Fruit fly (Drosophila melanogaster) whole organism, embryonic: ENCODE results near the gene CG44836.

Experiments used
- Atf-2 ChIP-seq: fragments of 200-800 bp; sonication (Bioruptor generic); optimal IDR thresholded peaks from 2 replicates; lab custom pipeline; 2016; ENCODE audit warnings: missing biosample characterization, missing genetic modification characterization
- Atf3 ChIP-seq: fragments of 200-800 bp; sonication (Bioruptor generic); optimal IDR thresholded peaks from 3 replicates; lab custom pipeline; 2016; ENCODE audit warnings: missing biosample characterization, missing genetic modification characterization
- CG10565 ChIP-seq: fragments of 200-800 bp; sonication (Bioruptor generic); optimal IDR thresholded peaks from 3 replicates; lab custom pipeline; 2016; ENCODE audit warnings: missing biosample characterization, mild to moderate bottlenecking, missing genetic modification characterization
- CG13424 ChIP-seq: fragments of 200-800 bp; sonication (Bioruptor generic); optimal IDR thresholded peaks from 2 replicates; lab custom pipeline; 2019; ENCODE audit warnings: missing biosample characterization, mild to moderate bottlenecking, missing genetic modification characterization, moderate library complexity
- CG13775 ChIP-seq: fragments of 200-800 bp; sonication (Bioruptor generic); optimal IDR thresholded peaks from 3 replicates; lab custom pipeline; 2017; ENCODE audit warnings: missing biosample characterization, mild to moderate bottlenecking, missing genetic modification characterization
- CG14710 ChIP-seq: fragments of 200-800 bp; sonication (Bioruptor generic); optimal IDR thresholded peaks from 3 replicates; lab custom pipeline; 2019; ENCODE audit warnings: missing biosample characterization, mild to moderate bottlenecking, missing genetic modification characterization, moderate library complexity
- CG14860 ChIP-seq: fragments of 200-800 bp; sonication (Bioruptor generic); IDR thresholded peaks from 3 replicates; pipeline ENCODE4 v1.3.6; 2022; ENCODE audit warnings: missing biosample characterization, missing genetic modification characterization; ENCODE audit not compliant: partially characterized antibody
- CG16779 ChIP-seq: fragments of 200-800 bp; sonication (Bioruptor generic); IDR thresholded peaks from 2 replicates; pipeline ENCODE4 v1.3.6; 2022; ENCODE audit warnings: missing biosample characterization, missing genetic modification characterization
- CG17328 ChIP-seq: fragments of 200-800 bp; sonication (Bioruptor generic); IDR thresholded peaks from 2 replicates; pipeline ENCODE4 v1.3.6; 2022; ENCODE audit warnings: missing biosample characterization, missing genetic modification characterization
- CG1792 ChIP-seq: fragments of 200-800 bp; sonication (Bioruptor generic); optimal IDR thresholded peaks from 2 replicates; lab custom pipeline; 2016; ENCODE audit warnings: missing biosample characterization, missing genetic modification characterization
- CG18619 ChIP-seq: fragments of 200-800 bp; sonication (Bioruptor generic); optimal IDR thresholded peaks from 3 replicates; lab custom pipeline; 2017; ENCODE audit warnings: missing biosample characterization, mild to moderate bottlenecking, missing genetic modification characterization
- CG18764 ChIP-seq: fragments of 200-800 bp; sonication (Bioruptor generic); optimal IDR thresholded peaks from 3 replicates; lab custom pipeline; 2016; ENCODE audit warnings: missing biosample characterization, missing genetic modification characterization
- CG2120 ChIP-seq: fragments of 200-800 bp; sonication (Bioruptor generic); optimal IDR thresholded peaks from 3 replicates; lab custom pipeline; 2016; ENCODE audit warnings: missing biosample characterization, missing genetic modification characterization
- CG3065 ChIP-seq: fragments of 200-800 bp; sonication (Bioruptor generic); optimal IDR thresholded peaks from 2 replicates; lab custom pipeline; 2016; ENCODE audit warnings: missing biosample characterization, missing genetic modification characterization
- CG34224 ChIP-seq: fragments of 200-800 bp; sonication (Bioruptor generic); IDR thresholded peaks from 3 replicates; pipeline ENCODE4 v1.3.6; 2022; ENCODE audit warnings: missing biosample characterization, missing genetic modification characterization; ENCODE audit not compliant: partially characterized antibody
- CG34422 ChIP-seq: fragments of 200-800 bp; sonication (Bioruptor generic); IDR thresholded peaks from 3 replicates; pipeline ENCODE4 v1.3.6; 2022; ENCODE audit warnings: missing biosample characterization, missing genetic modification characterization
- CG4360 ChIP-seq: fragments of 200-800 bp; sonication (Bioruptor generic); IDR thresholded peaks from 2 replicates; pipeline ENCODE4 v1.3.6; 2022; ENCODE audit warnings: missing biosample characterization, missing genetic modification characterization
- CG4617 ChIP-seq: fragments of 200-800 bp; sonication (Bioruptor generic); optimal IDR thresholded peaks from 3 replicates; lab custom pipeline; 2016; ENCODE audit warnings: missing biosample characterization, missing genetic modification characterization, borderline replicate concordance
- CG6272 ChIP-seq: fragments of 200-800 bp; sonication (Bioruptor generic); IDR thresholded peaks from 2 replicates; pipeline ENCODE4 v1.3.6; 2022; ENCODE audit warnings: missing biosample characterization, missing genetic modification characterization
- CG8281 ChIP-seq: fragments of 200-800 bp; sonication (Bioruptor generic); optimal IDR thresholded peaks from 2 replicates; lab custom pipeline; 2018; ENCODE audit warnings: missing biosample characterization, mild to moderate bottlenecking, missing genetic modification characterization, moderate library complexity
- CG9727 ChIP-seq: fragments of 200-800 bp; sonication (Bioruptor generic); optimal IDR thresholded peaks from 3 replicates; lab custom pipeline; 2017; ENCODE audit warnings: missing biosample characterization, mild to moderate bottlenecking, missing genetic modification characterization
- CG9797 ChIP-seq: fragments of 200-800 bp; sonication (Bioruptor generic); optimal IDR thresholded peaks from 3 replicates; lab custom pipeline; 2018; ENCODE audit warnings: missing biosample characterization, mild to moderate bottlenecking, missing genetic modification characterization
- Med ChIP-seq: fragments of 200-800 bp; sonication (Bioruptor generic); peaks from one replicate; lab custom pipeline; 2016; ENCODE audit warnings: missing biosample characterization, missing genetic modification characterization, mild to moderate bottlenecking, inconsistent platforms, moderate library complexity
- Neu2 ChIP-seq: fragments of 200-800 bp; sonication (Bioruptor generic); optimal IDR thresholded peaks from 3 replicates; lab custom pipeline; 2016; ENCODE audit warnings: missing biosample characterization, missing genetic modification characterization, borderline replicate concordance
- Nf-YB ChIP-seq: fragments of 200-800 bp; sonication (Bioruptor generic); optimal IDR thresholded peaks from 3 replicates; lab custom pipeline; 2019; ENCODE audit warnings: missing biosample characterization, mild to moderate bottlenecking, missing genetic modification characterization, moderate library complexity
- Sry-δ ChIP-seq: fragments of 200-800 bp; sonication (Bioruptor generic); optimal IDR thresholded peaks from 2 replicates; lab custom pipeline; 2016; ENCODE audit warnings: missing biosample characterization, missing genetic modification characterization
- Xbp1 ChIP-seq: fragments of 200-800 bp; sonication (Bioruptor generic); optimal IDR thresholded peaks from 3 replicates; lab custom pipeline; 2016; ENCODE audit warnings: missing biosample characterization, mild to moderate bottlenecking, missing genetic modification characterization
- ase ChIP-seq: fragments of 200-800 bp; sonication (Bioruptor generic); IDR thresholded peaks from 3 replicates; pipeline ENCODE4 v1.3.6; 2022; ENCODE audit warnings: missing biosample characterization, missing genetic modification characterization
- bigmax ChIP-seq: fragments of 200-800 bp; sonication (Bioruptor generic); optimal IDR thresholded peaks from 2 replicates; lab custom pipeline; 2018; ENCODE audit warnings: missing biosample characterization, mild to moderate bottlenecking, missing genetic modification characterization
- bsh ChIP-seq, 2 experiments: fragments of 200-800 bp; sonication (Bioruptor generic); optimal IDR thresholded peaks; 2 replicates each; lab custom pipeline; 2017 to 2018; ENCODE audit warnings: mild to moderate bottlenecking in 2 of 2, missing biosample characterization in 2 of 2, missing genetic modification characterization in 2 of 2, moderate library complexity in 1 of 2
- btn ChIP-seq: fragments of 200-800 bp; sonication (Bioruptor generic); optimal IDR thresholded peaks from 2 replicates; lab custom pipeline; 2016; ENCODE audit warnings: missing biosample characterization, missing genetic modification characterization
- chif ChIP-seq, 2 experiments: fragments of 200-800 bp; sonication (Bioruptor generic); optimal IDR thresholded peaks; 3 replicates each; lab custom pipeline; 2016; ENCODE audit warnings: missing biosample characterization in 2 of 2, missing genetic modification characterization in 2 of 2
- dmrt99B ChIP-seq: fragments of 200-800 bp; sonication (Bioruptor generic); optimal IDR thresholded peaks from 2 replicates; lab custom pipeline; 2018; ENCODE audit warnings: missing biosample characterization, mild to moderate bottlenecking, missing genetic modification characterization, moderate library complexity
- hb ChIP-seq: fragments of 200-800 bp; sonication (Bioruptor generic); IDR thresholded peaks from 3 replicates; pipeline ENCODE4 v1.3.6; 2022; ENCODE audit warnings: missing biosample characterization, missing genetic modification characterization; ENCODE audit not compliant: partially characterized antibody
- hbn ChIP-seq: fragments of 200-800 bp; sonication (Bioruptor generic); IDR thresholded peaks from 2 replicates; pipeline ENCODE4 v1.3.6; 2022; ENCODE audit warnings: missing biosample characterization, missing genetic modification characterization; ENCODE audit not compliant: partially characterized antibody
- jigr1 ChIP-seq: fragments of 200-800 bp; sonication (Bioruptor generic); IDR thresholded peaks from 3 replicates; pipeline ENCODE4 v1.3.6; 2022; ENCODE audit warnings: missing biosample characterization, missing genetic modification characterization
- jumu ChIP-seq: fragments of 200-800 bp; sonication (Bioruptor generic); optimal IDR thresholded peaks from 3 replicates; lab custom pipeline; 2016; ENCODE audit warnings: missing biosample characterization, missing genetic modification characterization
- knrl ChIP-seq: fragments of 200-800 bp; sonication (Bioruptor generic); IDR thresholded peaks from 3 replicates; pipeline ENCODE4 v1.3.6; 2022; ENCODE audit warnings: missing biosample characterization, missing genetic modification characterization; ENCODE audit not compliant: partially characterized antibody
- lbe ChIP-seq: fragments of 200-800 bp; sonication (Bioruptor generic); optimal IDR thresholded peaks from 2 replicates; lab custom pipeline; 2016; ENCODE audit warnings: missing biosample characterization, mild to moderate bottlenecking, missing genetic modification characterization
- nerfin-1 ChIP-seq: fragments of 200-800 bp; sonication (Bioruptor generic); optimal IDR thresholded peaks from 3 replicates; lab custom pipeline; 2019; ENCODE audit warnings: missing biosample characterization, mild to moderate bottlenecking, missing genetic modification characterization, moderate library complexity
- nerfin-2 ChIP-seq: fragments of 200-800 bp; sonication (Bioruptor generic); IDR thresholded peaks from 2 replicates; pipeline ENCODE4 v1.3.6; 2022; ENCODE audit warnings: missing biosample characterization, missing genetic modification characterization; ENCODE audit not compliant: partially characterized antibody
- odd ChIP-seq: fragments of 200-800 bp; sonication (Bioruptor generic); optimal IDR thresholded peaks from 2 replicates; lab custom pipeline; 2017; ENCODE audit warnings: missing biosample characterization, mild to moderate bottlenecking, missing genetic modification characterization
- ro ChIP-seq: fragments of 200-800 bp; sonication (Bioruptor generic); IDR thresholded peaks from 2 replicates; pipeline ENCODE4 v1.3.6; 2022; ENCODE audit warnings: missing biosample characterization, missing genetic modification characterization
- sens ChIP-seq: fragments of 200-800 bp; sonication (Bioruptor generic); peaks from one replicate; lab custom pipeline; 2016; ENCODE audit warnings: missing biosample characterization, missing genetic modification characterization
- slbo ChIP-seq: fragments of 200-800 bp; sonication (Bioruptor generic); IDR thresholded peaks from 2 replicates; pipeline ENCODE4 v1.3.6; 2022; ENCODE audit warnings: missing biosample characterization, missing genetic modification characterization
- so ChIP-seq: fragments of 200-800 bp; sonication (Bioruptor generic); IDR thresholded peaks from 3 replicates; pipeline ENCODE4 v1.3.6; 2022; ENCODE audit warnings: missing biosample characterization, missing genetic modification characterization
- tx ChIP-seq: fragments of 200-800 bp; sonication (Bioruptor generic); optimal IDR thresholded peaks from 2 replicates; lab custom pipeline; 2016; ENCODE audit warnings: missing biosample characterization, missing genetic modification characterization
- zfh1 ChIP-seq: fragments of 200-800 bp; sonication (Bioruptor generic); IDR thresholded peaks from 3 replicates; pipeline ENCODE4 v1.3.6; 2022; ENCODE audit warnings: missing biosample characterization, missing genetic modification characterization

Gene CG44836

DNA sequence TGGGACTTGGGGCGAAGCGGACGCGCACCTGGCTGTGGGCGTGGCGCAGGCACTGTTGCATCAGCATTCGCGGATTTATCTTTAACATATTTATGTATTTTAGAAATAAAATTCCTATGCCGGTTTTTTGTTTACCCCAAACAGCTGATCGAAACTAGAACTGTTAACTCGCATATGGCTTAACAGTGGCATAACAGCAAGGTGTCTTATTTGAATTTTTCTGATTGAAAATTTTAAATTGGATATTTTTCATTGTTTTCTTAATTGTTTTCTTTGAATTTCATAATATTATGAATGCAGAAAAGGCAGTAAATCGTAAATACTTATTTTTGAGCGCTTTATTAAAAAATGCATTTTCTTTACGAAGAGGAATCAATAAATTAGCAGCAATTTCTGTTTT lies 16.9 kb upstream of the CG44836 start, which contains the start of gene GluRS-m (continued):
- TF ChIP-seq CG4360 (GFP tag; lab: Robert Waterston, UW), result no peak
- TF ChIP-seq CG17328 (GFP tag; lab: Robert Waterston, UW), result no peak
- peak; percentile 5 for TF ChIP-seq Med (GFP tag; lab: Kevin White, UChicago)
- TF ChIP-seq sens, result peak; percentile 15
- TF ChIP-seq CG3065 (GFP tag; lab: Kevin White, UChicago), result no peak
- no peak for TF ChIP-seq chif (GFP tag; optimal IDR thresholded peaks at IDR 0.05; lab: Kevin White, UChicago)
- peak; percentile 25 for TF ChIP-seq nerfin-1
- TF ChIP-seq Neu2 (GFP tag; lab: Kevin White, UChicago), result no peak
- peak; percentile 24; the same call in 1 of the 3 replicates for TF ChIP-seq CG34224 (GFP tag; lab: Robert Waterston, UW)

DNA sequence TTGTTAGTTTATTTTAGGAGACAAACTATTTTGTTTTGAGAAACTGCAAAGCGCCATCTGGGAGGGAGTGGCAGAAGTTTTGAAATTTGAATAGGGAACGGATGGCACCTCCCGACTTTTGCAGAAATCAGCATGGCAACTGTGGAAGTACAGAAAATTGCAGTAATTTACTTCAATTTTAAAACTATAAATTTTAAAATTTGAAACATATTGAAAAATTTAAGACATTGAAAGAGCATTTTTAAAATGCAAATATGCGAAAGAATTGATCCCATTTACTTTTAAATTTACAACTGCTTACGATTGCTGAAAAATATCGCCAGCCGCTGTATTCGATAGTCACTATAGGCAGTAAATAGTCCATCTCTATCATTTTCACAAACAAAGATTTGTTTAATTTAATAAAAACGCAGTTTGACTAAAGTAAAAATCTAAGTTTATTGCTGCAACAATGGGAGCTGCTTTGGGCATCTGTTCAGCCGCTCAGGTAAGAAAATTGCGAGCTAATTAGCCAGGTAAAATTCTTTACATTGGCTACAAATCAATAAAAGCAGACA lies 12.4 kb upstream of the CG44836 start, which contains the start of gene Serinc:
Serinc (plus strand) TSS at position 329 of the 557 bp plus-strand sequence.
- 0 out of 3 replicates have a peak, but pooled peaks have one; percentile 17 for TF ChIP-seq ase (GFP tag; lab: Robert Waterston, UW)
- peak; percentile 37 for TF ChIP-seq CG9797
- no peak for TF ChIP-seq CG10565 (GFP tag; lab: Kevin White, UChicago)
- TF ChIP-seq CG34422 (GFP tag; lab: Robert Waterston, UW), result 0 out of 3 replicates have a peak, but pooled peaks have one; percentile 14
- TF ChIP-seq ro (GFP tag; lab: Robert Waterston, UW), result no peak
- peak; percentile 52 for TF ChIP-seq Atf3 (GFP tag; lab: Kevin White, UChicago)
- TF ChIP-seq CG9727 (GFP tag; lab: Kevin White, UChicago), result peak; percentile 68
- no peak for TF ChIP-seq so
- TF ChIP-seq tx (GFP tag; lab: Kevin White, UChicago), result peak; percentile 37
- TF ChIP-seq jumu (GFP tag; lab: Kevin White, UChicago), result peak; percentile 51
- TF ChIP-seq CG2120 (GFP tag; lab: Kevin White, UChicago), result peak; percentile 66
- peak; percentile 66 for TF ChIP-seq CG13775 (GFP tag; lab: Kevin White, UChicago)
- peak; percentile 48 for TF ChIP-seq CG18619 (GFP tag; lab: Kevin White, UChicago)
- peak; percentile 74 for TF ChIP-seq Xbp1 (GFP tag; lab: Kevin White, UChicago)
- TF ChIP-seq CG13424, result peak; percentile 71
- peak; percentile 56 for TF ChIP-seq lbe (GFP tag; lab: Kevin White, UChicago)
- peak; percentile 98 for TF ChIP-seq hb (GFP tag; lab: Robert Waterston, UW)
- peak; percentile 47; the same call in 1 of the 2 replicates for TF ChIP-seq CG6272
- no peak for TF ChIP-seq btn (GFP tag; lab: Kevin White, UChicago)
- TF ChIP-seq CG18764 (GFP tag; lab: Kevin White, UChicago), result peak; percentile 45
- TF ChIP-seq nerfin-2 (GFP tag; lab: Robert Waterston, UW), result peak; percentile 90
- TF ChIP-seq CG8281 (tag; lab: Kevin White, UChicago), result peak; percentile 75
- no peak for TF ChIP-seq bigmax (GFP tag; lab: Kevin White, UChicago)
- peak; percentile 97 for TF ChIP-seq Sry-δ (GFP tag; lab: Kevin White, UChicago)
- no peak for TF ChIP-seq dmrt99B
- peak; percentile 86 for TF ChIP-seq CG14710 (tag; lab: Kevin White, UChicago)
- peak; percentile 43 for TF ChIP-seq CG1792
- peak; percentile 97 for TF ChIP-seq CG14860 (GFP tag; lab: Robert Waterston, UW)
- TF ChIP-seq hbn (GFP tag; lab: Robert Waterston, UW), result peak; percentile 98
- TF ChIP-seq jigr1 (GFP tag; lab: Robert Waterston, UW), result no peak; the same call in 2 of the 3 replicates
- TF ChIP-seq knrl (GFP tag; lab: Robert Waterston, UW), result peak; percentile 99
- TF ChIP-seq bsh (GFP tag; optimal IDR thresholded peaks at IDR 0.05; lab: Kevin White, UChicago), result peak in 1 of 2 experiments; percentile 42
- peak; percentile 53 for TF ChIP-seq Atf-2 (GFP tag; lab: Kevin White, UChicago)
- no peak for TF ChIP-seq CG16779 (GFP tag; lab: Robert Waterston, UW)
- TF ChIP-seq odd (GFP tag; lab: Kevin White, UChicago), result no peak
- TF ChIP-seq CG4617 (GFP tag; lab: Kevin White, UChicago), result peak; percentile 91
- TF ChIP-seq slbo (GFP tag; lab: Robert Waterston, UW), result peak; percentile 70
- 0 out of 3 replicates have a peak, but pooled peaks have one; percentile 52 for TF ChIP-seq zfh1 (GFP tag; lab: Robert Waterston, UW)
- peak; percentile 37 for TF ChIP-seq Nf-YB
